Comparison of ENCODE assay signal across 6 fruit fly cellular contexts in the genomic region with DNA sequence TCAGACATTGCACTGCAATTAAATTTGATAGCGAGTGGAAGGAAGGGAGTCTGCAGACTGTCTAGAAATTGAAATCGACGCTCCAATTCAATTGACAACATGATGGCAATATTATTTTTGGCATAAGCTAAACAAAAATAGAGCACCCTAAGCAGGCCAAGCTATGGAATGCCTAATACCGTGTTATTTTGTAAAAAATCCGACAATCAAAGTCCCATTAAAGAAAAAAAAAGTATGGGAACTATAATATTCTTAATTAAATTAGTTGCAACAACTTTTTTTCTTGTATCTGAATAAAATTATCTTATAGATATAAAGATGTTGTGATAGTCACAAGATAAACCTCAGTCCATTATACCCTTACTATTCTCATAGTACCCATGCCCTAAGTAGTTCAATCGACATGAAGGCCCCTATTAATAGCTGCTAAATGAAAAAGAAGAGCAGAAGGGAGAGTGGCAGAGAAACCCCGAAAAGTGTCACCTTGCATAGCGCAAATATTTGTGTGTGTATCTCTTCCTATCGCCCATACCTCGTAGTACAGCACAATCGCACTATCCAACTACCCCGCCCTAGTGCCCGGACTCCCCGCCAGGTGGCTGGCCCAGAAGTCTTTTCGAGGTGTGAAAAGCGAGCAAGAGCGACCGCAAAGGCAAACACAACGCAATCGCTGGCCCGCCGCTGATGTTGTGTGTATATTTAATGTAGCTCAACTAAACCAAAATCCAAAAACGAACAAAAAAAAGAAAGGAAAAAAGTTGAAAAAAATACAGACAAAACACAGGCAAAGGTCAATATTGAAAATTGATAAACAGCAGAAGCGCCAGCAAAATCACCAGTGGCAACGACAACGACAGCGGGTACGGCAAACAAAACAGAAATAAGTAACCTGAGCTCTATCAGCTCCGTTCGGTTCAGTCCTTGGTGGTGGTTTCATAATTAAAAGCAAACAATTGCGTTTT.
TF ChIP-seq lines count a peak whose summit lies in the region.

No protein-coding gene starts in this region.

- TF ChIP-seq CTCF in S2 (optimal IDR thresholded peaks at IDR 0.05; lab: Kevin White, UChicago), result peak; percentile 79 to 80
- TF ChIP-seq CTCF in whole organism, embryonic (GFP tag; optimal IDR thresholded peaks at IDR 0.05; lab: Kevin White, UChicago), result peak; percentile 90

TF ChIP-seq in whole organism, adult, 20 proteins besides CTCF, POLR2A, EP300 and RAD21:
- peak; percentile 73 for TF ChIP-seq kay (GFP tag; lab: Kevin White, UChicago; ENCODE audit: borderline replicate concordance)
- peak; percentile 24 for TF ChIP-seq pad (GFP tag; optimal IDR thresholded peaks at IDR 0.05; lab: Kevin White, UChicago)
- TF ChIP-seq CG7101 (tag; optimal IDR thresholded peaks at IDR 0.05; lab: Kevin White, UChicago), result no peak
- peak; percentile 17 for TF ChIP-seq cic (GFP tag; optimal IDR thresholded peaks at IDR 0.05; lab: Kevin White, UChicago)
- TF ChIP-seq Mnt (GFP tag; optimal IDR thresholded peaks at IDR 0.05; lab: Kevin White, UChicago), result no peak
- TF ChIP-seq tj (GFP tag; optimal IDR thresholded peaks at IDR 0.05; lab: Kevin White, UChicago), result peak; percentile 35
- TF ChIP-seq Crg-1 (GFP tag; optimal IDR thresholded peaks at IDR 0.05; lab: Kevin White, UChicago), result peak; percentile 43

TF ChIP-seq in whole organism, embryonic, 481 proteins besides CTCF, POLR2A, EP300 and RAD21 (continues in another document):
- TF ChIP-seq crol (GFP tag; IDR thresholded peaks at IDR 0.05; lab: Robert Waterston, UW), result peak; percentile 78
- peak; percentile 85 for TF ChIP-seq CG3407 (GFP tag; optimal IDR thresholded peaks at IDR 0.05; lab: Kevin White, UChicago)
- TF ChIP-seq abd-A (tag; optimal IDR thresholded peaks at IDR 0.05; lab: Kevin White, UChicago), result peak; percentile 9
- 0 out of 3 replicates have a peak, but pooled peaks have one; percentile 35 for TF ChIP-seq CG14050 (GFP tag; IDR thresholded peaks at IDR 0.05; lab: Robert Waterston, UW)
- TF ChIP-seq Hr51 (GFP tag; optimal IDR thresholded peaks at IDR 0.05; lab: Kevin White, UChicago), result peak in 1 of 2 experiments; percentile 55
- TF ChIP-seq CG15269 (tag; optimal IDR thresholded peaks at IDR 0.05; lab: Kevin White, UChicago), result peak; percentile 48
- TF ChIP-seq CG16813 (GFP tag; IDR thresholded peaks at IDR 0.05; lab: Robert Waterston, UW; ENCODE audit: partially characterized antibody), result no peak
- TF ChIP-seq CG10462 (GFP tag; optimal IDR thresholded peaks at IDR 0.05; lab: Kevin White, UChicago), result peak; percentile 58
- peak; percentile 46 for TF ChIP-seq pb (GFP tag; optimal IDR thresholded peaks at IDR 0.05; lab: Kevin White, UChicago)
- TF ChIP-seq CG2199 (GFP tag; IDR thresholded peaks at IDR 0.05; lab: Robert Waterston, UW), result peak; percentile 77; the same call in 2 of the 3 replicates
- TF ChIP-seq cas (GFP tag; IDR thresholded peaks at IDR 0.05; lab: Robert Waterston, UW), result no peak
- TF ChIP-seq twi (tag; optimal IDR thresholded peaks at IDR 0.05; lab: Kevin White, UChicago), result peak; percentile 50
- TF ChIP-seq CG6175 (GFP tag; IDR thresholded peaks at IDR 0.05; lab: Robert Waterston, UW), result no peak
- TF ChIP-seq Myb (GFP tag; optimal IDR thresholded peaks at IDR 0.05; lab: Kevin White, UChicago), result peak; percentile 25
- TF ChIP-seq sima (GFP tag; optimal IDR thresholded peaks at IDR 0.05; lab: Kevin White, UChicago), result peak; percentile 28
- peak; percentile 84 for TF ChIP-seq Asciz (GFP tag; optimal IDR thresholded peaks at IDR 0.05; lab: Kevin White, UChicago)
- peak; percentile 73 for TF ChIP-seq NC2α (GFP tag; optimal IDR thresholded peaks at IDR 0.05; lab: Kevin White, UChicago)

TF ChIP-seq in whole organism, prepupa, 60 proteins besides CTCF, POLR2A, EP300 and RAD21 (continues in another document):
- TF ChIP-seq CG10669 (GFP tag; optimal IDR thresholded peaks at IDR 0.05; lab: Kevin White, UChicago) (peak; percentile 20), Gug (GFP tag; IDR thresholded peaks at IDR 0.05; lab: Robert Waterston, UW) (no peak), Eip75B (GFP tag; optimal IDR thresholded peaks at IDR 0.05; lab: Kevin White, UChicago) (no peak), esn (GFP tag; optimal IDR thresholded peaks at IDR 0.05; lab: Kevin White, UChicago) (peak; percentile 26), CG6163 (GFP tag; IDR thresholded peaks at IDR 0.05; lab: Robert Waterston, UW) (peak; percentile 35; the same call in 1 of the 3 replicates), CG6792 (GFP tag; optimal IDR thresholded peaks at IDR 0.05; lab: Kevin White, UChicago) (peak; percentile 44), CG10631 (GFP tag; optimal IDR thresholded peaks at IDR 0.05; lab: Kevin White, UChicago) (no peak), CG34406 (GFP tag; optimal IDR thresholded peaks at IDR 0.05; lab: Kevin White, UChicago) (peak; percentile 39), CG6276 (GFP tag; optimal IDR thresholded peaks at IDR 0.05; lab: Kevin White, UChicago) (peak; percentile 19), acj6 (GFP tag; optimal IDR thresholded peaks at IDR 0.05; lab: Kevin White, UChicago) (peak; percentile 4), OdsH (GFP tag; optimal IDR thresholded peaks at IDR 0.05; lab: Kevin White, UChicago) (peak; percentile 12), Eip78C (GFP tag; lab: Kevin White, UChicago) (peak; percentile 57), dsx (GFP tag; optimal IDR thresholded peaks at IDR 0.05; lab: Kevin White, UChicago; ENCODE audit: poor library complexity, severe bottlenecking) (no peak), Ets96B (tag; optimal IDR thresholded peaks at IDR 0.05; lab: Kevin White, UChicago) (peak; percentile 22), salr (GFP tag; optimal IDR thresholded peaks at IDR 0.05; lab: Kevin White, UChicago) (no peak), vri (GFP tag; optimal IDR thresholded peaks at IDR 0.05; lab: Kevin White, UChicago) (peak; percentile 70), Met (GFP tag; optimal IDR thresholded peaks at IDR 0.05; lab: Kevin White, UChicago) (no peak), dac (GFP tag; optimal IDR thresholded peaks at IDR 0.05; lab: Kevin White, UChicago) (no peak)

TF ChIP-seq in whole organism, pupa, 21 proteins besides CTCF, POLR2A, EP300 and RAD21 (continues in another document):
- TF ChIP-seq CG32121 (GFP tag; IDR thresholded peaks at IDR 0.05; lab: Robert Waterston, UW) (peak; percentile 59), EcR (GFP tag; optimal IDR thresholded peaks at IDR 0.05; lab: Kevin White, UChicago) (peak; percentile 6), CG14655 (GFP tag; optimal IDR thresholded peaks at IDR 0.05; lab: Kevin White, UChicago) (no peak), CG4496 (GFP tag; IDR thresholded peaks at IDR 0.05; lab: Robert Waterston, UW) (no peak; the same call in 2 of the 3 replicates), gl (tag; optimal IDR thresholded peaks at IDR 0.05; lab: Kevin White, UChicago) (no peak), rn (GFP tag; IDR thresholded peaks at IDR 0.05; lab: Robert Waterston, UW) (no peak), Snoo (tag; optimal IDR thresholded peaks at IDR 0.05; lab: Kevin White, UChicago) (peak; percentile 9), Pif1A (GFP tag; optimal IDR thresholded peaks at IDR 0.05; lab: Kevin White, UChicago) (peak; percentile 36), Pif1B (GFP tag; optimal IDR thresholded peaks at IDR 0.05; lab: Kevin White, UChicago) (peak; percentile 52), CG34367 (tag; optimal IDR thresholded peaks at IDR 0.05; lab: Kevin White, UChicago) (peak; percentile 7), D1 (tag; optimal IDR thresholded peaks at IDR 0.05; lab: Kevin White, UChicago) (no peak), CG8301 (tag; optimal IDR thresholded peaks at IDR 0.05; lab: Kevin White, UChicago) (no peak), CG17806 (tag; optimal IDR thresholded peaks at IDR 0.05; lab: Kevin White, UChicago) (no peak), CG10348 (GFP tag; IDR thresholded peaks at IDR 0.05; lab: Robert Waterston, UW) (no peak), Ets98B (GFP tag; IDR thresholded peaks at IDR 0.05; lab: Robert Waterston, UW) (no peak), CG13204 (GFP tag; optimal IDR thresholded peaks at IDR 0.05; lab: Kevin White, UChicago) (no peak), CG8159 (tag; optimal IDR thresholded peaks at IDR 0.05; lab: Kevin White, UChicago) (peak; percentile 9), CG9948 (tag; optimal IDR thresholded peaks at IDR 0.05; lab: Kevin White, UChicago) (no peak), fd96Ca (GFP tag; IDR thresholded peaks at IDR 0.05; lab: Robert Waterston, UW) (no peak), CG15710 (tag; optimal IDR thresholded peaks at IDR 0.05; lab: Kevin White, UChicago) (peak; percentile 25)

TF ChIP-seq in whole organism, wandering third instar larva, 38 proteins besides CTCF, POLR2A, EP300 and RAD21:
- TF ChIP-seq Sp1 (GFP tag; optimal IDR thresholded peaks at IDR 0.05; lab: Kevin White, UChicago) (peak; percentile 56), lola (GFP tag; optimal IDR thresholded peaks at IDR 0.05; lab: Kevin White, UChicago) (no peak), Rel (GFP tag; optimal IDR thresholded peaks at IDR 0.05; lab: Kevin White, UChicago) (peak; percentile 27), Rel (tag; optimal IDR thresholded peaks at IDR 0.05; lab: Kevin White, UChicago) (peak; percentile 69), OdsH (GFP tag; optimal IDR thresholded peaks at IDR 0.05; lab: Kevin White, UChicago) (peak; percentile 50), tai (GFP tag; optimal IDR thresholded peaks at IDR 0.05; lab: Kevin White, UChicago) (no peak), Hnf4 (GFP tag; optimal IDR thresholded peaks at IDR 0.05; lab: Kevin White, UChicago) (peak; percentile 47), CG32264 (GFP tag; optimal IDR thresholded peaks at IDR 0.05; lab: Kevin White, UChicago) (no peak), jim (GFP tag; optimal IDR thresholded peaks at IDR 0.05; lab: Kevin White, UChicago) (no peak), CrebA (GFP tag; optimal IDR thresholded peaks at IDR 0.05; lab: Kevin White, UChicago; ENCODE audit: borderline replicate concordance) (peak; percentile 8), foxo (GFP tag; optimal IDR thresholded peaks at IDR 0.05; lab: Kevin White, UChicago) (peak in 1 of 2 experiments; percentile 48), fru (GFP tag; optimal IDR thresholded peaks at IDR 0.05; lab: Kevin White, UChicago) (peak; percentile 31), br (GFP tag; optimal IDR thresholded peaks at IDR 0.05; lab: Kevin White, UChicago) (peak; percentile 22), Mio (GFP tag; optimal IDR thresholded peaks at IDR 0.05; lab: Kevin White, UChicago) (peak; percentile 4), rgr (GFP tag; optimal IDR thresholded peaks at IDR 0.05; lab: Kevin White, UChicago) (peak; percentile 75), sage (GFP tag; optimal IDR thresholded peaks at IDR 0.05; lab: Kevin White, UChicago) (no peak), woc (GFP tag; optimal IDR thresholded peaks at IDR 0.05; lab: Kevin White, UChicago) (no peak), Jra (GFP tag; optimal IDR thresholded peaks at IDR 0.05; lab: Kevin White, UChicago) (no peak), ey (GFP tag; optimal IDR thresholded peaks at IDR 0.05; lab: Kevin White, UChicago) (peak; percentile 26), CG9705 (GFP tag; optimal IDR thresholded peaks at IDR 0.05; lab: Kevin White, UChicago) (peak; percentile 8), h (GFP tag; optimal IDR thresholded peaks at IDR 0.05; lab: Kevin White, UChicago) (peak; percentile 45), dmrt93B (GFP tag; optimal IDR thresholded peaks at IDR 0.05; lab: Kevin White, UChicago) (peak; percentile 14), psq (GFP tag; optimal IDR thresholded peaks at IDR 0.05; lab: Kevin White, UChicago) (peak; percentile 13)
TF ChIP-seq in whole organism, wandering third instar larva: peak in this region for 15.
